Fruit fly (Drosophila melanogaster): ENCODE data around the gene Smr.

Smr gene

dm6 chrX:12682403-12682958 is 59.9 kb downstream of the Smr start:
- TF ChIP-seq sens (GFP tag) (peak; percentile 57), CG2199 (GFP tag; IDR thresholded peaks at IDR 0.05) (0 out of 3 replicates have a peak, but pooled peaks have one; percentile 31), sob (GFP tag; IDR thresholded peaks at IDR 0.05) (no peak), Pdp1 (GFP tag; optimal IDR thresholded peaks at IDR 0.05) (peak in 1 of 2 experiments; percentile 28), CG18619 (GFP tag; optimal IDR thresholded peaks at IDR 0.05) (no peak), bigmax (GFP tag; optimal IDR thresholded peaks at IDR 0.05) (peak; percentile 58), CG6654 (GFP tag; optimal IDR thresholded peaks at IDR 0.05) (no peak), sug (tag; optimal IDR thresholded peaks at IDR 0.05) (peak; percentile 60), CG34376 (GFP tag; optimal IDR thresholded peaks at IDR 0.05) (peak; percentile 79), btn (GFP tag; optimal IDR thresholded peaks at IDR 0.05) (no peak), bab2 (GFP tag; optimal IDR thresholded peaks at IDR 0.05) (no peak), Rx (GFP tag; IDR thresholded peaks at IDR 0.05) (no peak), toy (GFP tag; IDR thresholded peaks at IDR 0.05) (no peak), CG10654 (GFP tag; optimal IDR thresholded peaks at IDR 0.05) (no peak), exex (tag; optimal IDR thresholded peaks at IDR 0.05) (peak; percentile 59)

- TF ChIP-seq CG17385 (GFP tag; optimal IDR thresholded peaks at IDR 0.05) (no peak), CG6175 (GFP tag; IDR thresholded peaks at IDR 0.05) (no peak; the same call in 2 of the 3 replicates), CG4707 (GFP tag; optimal IDR thresholded peaks at IDR 0.05) (no peak), CG14710 (tag; optimal IDR thresholded peaks at IDR 0.05) (peak; percentile 4), CG17361 (GFP tag; IDR thresholded peaks at IDR 0.05) (0 out of 3 replicates have a peak, but pooled peaks have one; percentile 0), oc (tag; optimal IDR thresholded peaks at IDR 0.05) (peak; percentile 62), CG3847 (GFP tag; IDR thresholded peaks at IDR 0.05) (no peak), B-H2 (GFP tag; optimal IDR thresholded peaks at IDR 0.05) (peak; percentile 4), pum (GFP tag; optimal IDR thresholded peaks at IDR 0.05) (no peak), Stat92E (GFP tag; optimal IDR thresholded peaks at IDR 0.05) (no peak), CG12391 (tag; optimal IDR thresholded peaks at IDR 0.05) (peak; percentile 7), onecut (GFP tag; IDR thresholded peaks at IDR 0.05) (peak; percentile 22; the same call in 1 of the 2 replicates), CG2120 (GFP tag; optimal IDR thresholded peaks at IDR 0.05) (no peak), da (GFP tag; optimal IDR thresholded peaks at IDR 0.05) (no peak), nerfin-1 (tag; optimal IDR thresholded peaks at IDR 0.05) (no peak), ewg (GFP tag; optimal IDR thresholded peaks at IDR 0.05) (peak; percentile 75), ken (GFP tag; IDR thresholded peaks at IDR 0.05) (no peak), Tbp (GFP tag; optimal IDR thresholded peaks at IDR 0.05) (no peak), CG1832 (GFP tag; optimal IDR thresholded peaks at IDR 0.05) (peak; percentile 70), pros (GFP tag; optimal IDR thresholded peaks at IDR 0.05) (peak; percentile 70), bsh (GFP tag; optimal IDR thresholded peaks at IDR 0.05) (peak in 1 of 2 experiments; percentile 69), CG4424 (GFP tag; optimal IDR thresholded peaks at IDR 0.05) (no peak), row (GFP tag; IDR thresholded peaks at IDR 0.05) (peak; percentile 43; the same call in 2 of the 3 replicates), psq (GFP tag; optimal IDR thresholded peaks at IDR 0.05) (peak; percentile 28), CG18619 (GFP tag; optimal IDR thresholded peaks at IDR 0.05) (peak; percentile 3), klu (GFP tag; IDR thresholded peaks at IDR 0.05) (no peak), lilli (GFP tag; optimal IDR thresholded peaks at IDR 0.05) (peak; percentile 19), CG13296 (GFP tag; optimal IDR thresholded peaks at IDR 0.05) (peak; percentile 6), CG34376 (GFP tag; optimal IDR thresholded peaks at IDR 0.05) (no peak), scrt (GFP tag; optimal IDR thresholded peaks at IDR 0.05) (peak; percentile 27), Dp (GFP tag; optimal IDR thresholded peaks at IDR 0.05) (no peak), dmrt99B (tag; optimal IDR thresholded peaks at IDR 0.05) (peak; percentile 23), knrl (GFP tag; IDR thresholded peaks at IDR 0.05; ENCODE audit: partially characterized antibody) (no peak), CG3726 (GFP tag; IDR thresholded peaks at IDR 0.05) (no peak)
Observed at dm6 chrX:12676554-12677336, 65.7 kb downstream of the Smr start.
